Worm (Caenorhabditis elegans): ENCODE measurements around the gene hil-6.

The hil-6 gene

DNA sequence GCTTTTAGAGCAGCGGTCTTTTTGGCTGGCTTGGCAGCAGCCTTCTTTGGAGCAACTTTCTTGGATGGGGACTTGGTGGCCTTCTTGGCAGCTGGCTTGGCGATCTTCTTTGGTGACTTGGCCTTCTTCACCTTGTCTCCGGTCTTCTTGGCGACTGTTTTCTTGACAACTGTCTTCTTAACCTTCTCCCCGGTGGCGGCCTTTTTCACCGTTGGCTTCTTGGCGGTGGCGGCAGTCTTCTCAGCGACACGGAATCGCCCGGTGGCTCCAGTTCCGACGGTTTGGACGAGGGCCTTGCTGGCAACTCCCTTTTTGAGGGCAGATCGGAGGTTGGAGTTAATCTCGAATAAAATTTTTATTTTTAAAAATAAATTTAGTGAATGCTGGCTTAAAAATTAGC lies 693 bp downstream of the hil-6 start:
- no peak for TF ChIP-seq unc-62 (GFP tag; optimal IDR thresholded peaks at IDR 0.05)

ce11 chrV:2029877-2030276 lies 1.5 kb downstream of the hil-6 start, which contains the start of gene F59A7.12:
F59A7.12 (plus strand) TSS chrV:2030177.
- TF ChIP-seq unc-62 (GFP tag; optimal IDR thresholded peaks at IDR 0.05): no peak

DNA sequence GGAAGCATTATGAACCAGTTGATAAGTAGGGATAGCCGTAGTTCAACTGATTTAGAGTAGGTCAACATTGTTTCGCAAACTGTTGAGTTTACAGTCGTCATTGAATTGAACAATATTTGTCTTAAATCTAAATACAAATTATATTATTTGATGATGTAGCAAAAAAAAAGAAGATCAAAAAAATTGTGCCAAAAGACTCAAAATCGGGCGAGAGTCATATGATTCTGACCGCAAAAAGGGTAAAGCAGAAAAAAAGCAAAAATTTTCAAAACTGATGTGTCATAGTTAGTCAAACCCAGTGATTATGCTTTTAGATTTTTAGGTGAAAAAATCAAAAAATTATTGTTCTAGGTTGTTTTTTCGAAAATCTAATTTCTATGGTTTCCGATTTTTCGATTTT lies 3.6 kb downstream of the hil-6 start, which contains the start of gene srab-13:
srab-13 (minus strand) TSS at position 101 of the 400 bp plus-strand sequence.
- no peak for TF ChIP-seq unc-62 (GFP tag; optimal IDR thresholded peaks at IDR 0.05)

DNA sequence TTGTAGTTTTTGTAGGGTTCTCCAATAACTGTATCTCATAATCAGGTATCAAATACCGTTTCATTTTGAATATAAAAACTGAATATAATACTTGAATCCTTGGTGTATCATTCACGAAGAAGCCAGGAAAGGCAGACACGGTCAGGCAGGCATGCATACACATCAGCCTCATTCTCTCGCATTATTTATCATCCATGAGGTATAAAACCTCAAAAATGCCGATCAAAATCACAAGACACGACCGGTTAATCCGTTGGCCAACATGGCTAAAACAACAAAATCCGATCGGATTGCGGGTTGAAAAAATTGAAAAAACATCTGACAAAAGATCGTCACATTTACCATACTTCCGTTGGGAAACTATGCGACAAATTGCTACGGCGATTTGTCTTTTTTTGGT lies 9.0 kb downstream of the hil-6 start, which contains the start of gene F59A7.5:
F59A7.5 (plus strand) TSS at position 301 of the 400 bp plus-strand sequence.
- no peak for TF ChIP-seq unc-62 (GFP tag; optimal IDR thresholded peaks at IDR 0.05)

DNA sequence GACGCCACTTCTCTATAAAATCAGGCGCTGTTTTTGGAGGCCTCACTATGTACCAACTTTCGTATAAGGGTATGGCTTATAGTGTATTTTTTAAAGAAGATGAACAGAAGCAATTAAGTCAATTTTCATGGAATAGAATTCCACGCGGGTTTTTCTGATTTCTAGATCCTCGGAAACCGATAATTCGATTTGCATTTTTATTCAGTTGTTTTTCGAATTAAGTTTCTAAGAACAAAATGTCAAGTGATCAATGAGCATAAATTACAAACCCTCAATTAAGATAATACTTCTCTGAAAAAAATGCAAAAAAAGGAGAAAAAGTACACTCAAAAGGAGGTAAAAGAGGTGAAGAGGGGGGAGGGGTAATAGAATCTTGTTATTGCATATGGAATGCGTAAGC lies 10.1 kb downstream of the hil-6 start:
- no peak for TF ChIP-seq unc-62 (GFP tag; optimal IDR thresholded peaks at IDR 0.05)

DNA sequence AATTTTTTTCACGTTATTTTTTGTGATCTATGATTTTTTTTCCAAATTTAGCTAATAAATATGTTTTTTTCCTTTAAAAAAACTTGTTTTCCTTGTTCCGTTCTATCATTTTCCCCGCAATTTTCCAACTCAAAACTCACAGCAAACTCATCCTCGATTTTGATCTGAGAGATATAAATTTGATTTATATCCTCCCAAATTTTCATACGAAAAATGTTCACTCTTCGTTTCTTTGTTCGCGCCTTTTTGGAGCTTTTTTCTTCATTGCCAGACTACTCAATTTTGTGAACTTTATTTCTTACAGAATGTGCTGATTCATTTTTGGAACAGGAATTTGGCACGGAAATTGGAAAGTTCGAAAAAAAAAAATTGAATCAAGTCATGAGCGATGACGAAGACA lies 12.7 kb downstream of the hil-6 start, which contains the start of gene F59A7.14:
F59A7.14 (plus strand) TSS at position 301 of the 400 bp plus-strand sequence.
- no peak for TF ChIP-seq unc-62 (GFP tag; optimal IDR thresholded peaks at IDR 0.05)

ce11 chrV:2016428-2016827 lies 14.9 kb downstream of the hil-6 start, which contains the start of gene F59A7.2:
F59A7.2 (minus strand) TSS chrV:2016528.
- TF ChIP-seq unc-62 (GFP tag; optimal IDR thresholded peaks at IDR 0.05): no peak

ce11 chrV:2013824-2014223 lies 17.5 kb downstream of the hil-6 start, which contains the start of gene F59A7.11:
F59A7.11 (minus strand) TSS chrV:2013924.
- TF ChIP-seq unc-62 (GFP tag; optimal IDR thresholded peaks at IDR 0.05): no peak

DNA sequence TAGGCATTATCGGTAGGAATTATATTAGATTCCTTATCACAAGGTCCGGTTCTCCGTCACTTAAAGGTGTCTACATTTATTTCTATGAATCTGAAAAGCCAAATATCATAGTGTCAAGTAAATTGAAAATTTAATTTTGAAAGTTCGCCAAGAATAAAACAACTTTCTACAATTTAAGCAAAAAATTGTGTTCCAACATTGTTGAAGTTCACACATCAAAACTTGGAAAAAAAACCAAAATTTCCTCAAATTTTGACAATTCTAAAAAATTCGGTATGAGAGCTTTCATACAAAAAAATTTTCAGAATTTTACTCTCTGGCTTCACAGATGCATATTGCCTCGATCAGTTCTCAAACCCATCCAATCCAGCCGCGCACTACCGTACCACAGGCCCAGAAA lies 19.6 kb downstream of the hil-6 start, which contains the start of gene F59A7.7:
F59A7.7 (plus strand) TSS at position 301 of the 400 bp plus-strand sequence.
- no peak for TF ChIP-seq unc-62 (GFP tag; optimal IDR thresholded peaks at IDR 0.05)

ce11 chrV:2008412-2008811 lies 22.9 kb downstream of the hil-6 start:
- TF ChIP-seq unc-62 (GFP tag; optimal IDR thresholded peaks at IDR 0.05): no peak

DNA sequence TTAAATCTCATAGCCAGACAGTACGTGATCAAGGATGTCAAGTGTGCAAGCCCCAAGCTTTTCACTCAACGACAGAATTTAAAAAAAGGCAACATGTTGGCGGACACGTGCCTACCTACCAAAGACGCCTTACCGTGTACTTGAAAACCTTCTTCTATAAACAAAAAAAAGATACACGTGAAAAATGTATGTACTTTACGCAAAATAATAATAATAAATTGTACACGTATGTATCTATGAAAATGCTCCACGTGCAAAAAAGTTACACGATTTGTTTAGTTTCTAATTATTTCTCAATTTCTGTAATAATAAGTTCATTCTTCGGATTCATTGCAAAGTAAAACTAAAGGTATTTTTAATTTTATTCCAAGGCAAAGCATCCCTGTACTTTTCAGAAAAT lies 26.7 kb downstream of the hil-6 start, which contains the start of gene cysl-4:
cysl-4 (plus strand) TSS at position 301 of the 400 bp plus-strand sequence.
- no peak for TF ChIP-seq unc-62 (GFP tag; optimal IDR thresholded peaks at IDR 0.05)

- TF ChIP-seq unc-62 (GFP tag; optimal IDR thresholded peaks at IDR 0.05): no peak
These were observed 27.1 kb downstream of the hil-6 start, which contains the start of gene clec-206 for ce11 chrV:2004229-2004628. clec-206 (minus strand) TSS chrV:2004329.

- no peak for TF ChIP-seq unc-62 (GFP tag; optimal IDR thresholded peaks at IDR 0.05)
These were observed 31.7 kb downstream of the hil-6 start, which contains the start of gene alh-5 for ce11 chrV:1999531-2000094. alh-5 (minus strand) TSS chrV:1999581.

ce11 chrV:1998358-1998757 lies 33.0 kb downstream of the hil-6 start:
- TF ChIP-seq unc-62 (GFP tag; optimal IDR thresholded peaks at IDR 0.05): no peak

DNA sequence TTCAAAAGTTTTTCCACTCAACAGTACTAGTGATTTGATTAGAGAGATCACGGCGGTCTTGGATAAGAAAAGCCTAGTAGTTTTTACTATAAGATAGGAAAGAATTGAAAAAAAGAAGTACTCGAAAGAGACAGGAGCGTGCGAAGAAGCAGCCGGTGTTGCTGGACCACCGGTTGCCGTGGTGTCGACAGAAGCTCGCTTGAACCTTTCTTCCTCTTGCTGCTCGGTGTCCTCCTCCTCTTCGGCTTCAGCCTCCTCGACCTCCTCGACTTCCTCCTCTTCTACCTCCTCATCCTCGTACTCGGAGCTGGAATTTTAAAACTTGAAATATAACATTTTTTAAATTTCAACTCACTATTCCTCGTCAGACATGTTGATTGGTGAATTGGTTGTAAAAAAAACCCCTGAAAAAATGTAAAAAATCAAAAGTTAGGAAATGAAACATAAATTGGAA lies 38.8 kb downstream of the hil-6 start, which contains the start of gene tnt-4:
tnt-4 (minus strand) TSS at position 404 of the 454 bp plus-strand sequence.
- no peak for TF ChIP-seq unc-62 (GFP tag; optimal IDR thresholded peaks at IDR 0.05)

ce11 chrV:1991381-1991780 lies 40.0 kb downstream of the hil-6 start:
- TF ChIP-seq unc-62 (GFP tag; optimal IDR thresholded peaks at IDR 0.05): no peak

DNA sequence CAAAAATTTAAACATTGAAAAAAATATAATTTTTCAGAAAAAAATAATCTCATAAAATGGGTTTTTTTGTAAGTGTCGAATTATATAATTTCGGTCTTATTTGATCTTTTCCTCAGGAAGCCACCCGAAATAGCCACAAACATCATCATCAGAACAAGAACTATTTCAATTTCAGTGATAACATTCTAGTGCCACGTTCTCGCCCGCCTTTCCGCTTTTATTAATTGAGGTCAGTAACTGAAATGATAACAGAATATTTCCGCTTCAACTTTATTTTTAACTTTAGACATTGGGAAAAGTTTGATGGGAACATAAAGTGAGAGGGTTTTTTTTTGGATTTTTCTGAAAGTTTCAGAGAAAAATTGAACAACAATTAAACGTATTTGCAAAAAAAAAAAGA lies 42.1 kb downstream of the hil-6 start:
- TF ChIP-seq unc-62 (GFP tag; optimal IDR thresholded peaks at IDR 0.05): no peak
